Fruit fly (Drosophila melanogaster): Measurements from ENCODE around the gene Lsd-2.

Lsd-2 gene

dm6 chrX:15120116-15120515 is 44.1 kb upstream of the Lsd-2 start (continued):
- TF ChIP-seq BtbVII (GFP tag; optimal IDR thresholded peaks at IDR 0.05), result no peak
- TF ChIP-seq Bdp1 (GFP tag; optimal IDR thresholded peaks at IDR 0.05), result no peak
- TF ChIP-seq sima (GFP tag; optimal IDR thresholded peaks at IDR 0.05), result no peak

dm6 chrX:15116397-15116796 is 40.4 kb upstream of the Lsd-2 start, which contains the start of gene Cyp4s3:
TSS of gene Cyp4s3 (minus strand) at chrX:15116542.
- TF ChIP-seq CG34376 (GFP tag; optimal IDR thresholded peaks at IDR 0.05) (peak; percentile 56), Ets65A (GFP tag) (peak; percentile 12), CG8359 (GFP tag; optimal IDR thresholded peaks at IDR 0.05; ENCODE audit: borderline replicate concordance) (no peak), CG5180 (GFP tag; optimal IDR thresholded peaks at IDR 0.05) (peak; percentile 4), al (GFP tag; IDR thresholded peaks at IDR 0.05) (no peak), CG15514 (GFP tag; optimal IDR thresholded peaks at IDR 0.05) (peak; percentile 10), Med (GFP tag) (peak; percentile 52), sug (tag; optimal IDR thresholded peaks at IDR 0.05) (peak; percentile 41)

DNA sequence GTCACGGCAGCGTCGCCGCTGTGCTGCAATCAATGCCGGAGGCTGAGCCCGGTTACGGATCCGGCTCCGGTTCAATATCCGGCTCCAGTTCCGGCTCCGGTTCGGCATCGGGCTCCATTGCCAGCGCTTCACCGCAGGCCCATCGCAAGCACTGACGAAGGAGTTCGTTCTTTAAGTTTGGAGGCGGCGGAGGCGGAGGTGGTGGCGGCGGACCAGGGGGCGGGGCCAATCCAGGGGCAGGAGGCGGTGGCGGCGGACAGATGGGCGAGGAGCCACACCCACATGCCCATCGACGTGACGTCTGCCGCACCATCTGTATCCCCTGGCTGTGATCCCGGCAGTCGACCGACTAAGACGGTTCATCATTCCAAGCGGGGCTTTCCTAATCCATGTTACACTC is 35.9 kb upstream of the Lsd-2 start:
- TF ChIP-seq CG4854 (GFP tag; optimal IDR thresholded peaks at IDR 0.05) (no peak), Sry-β (GFP tag; optimal IDR thresholded peaks at IDR 0.05) (no peak), Hr39 (optimal IDR thresholded peaks at IDR 0.05) (peak; percentile 66), CG15514 (GFP tag; optimal IDR thresholded peaks at IDR 0.05) (peak; percentile 22), gro (GFP tag; optimal IDR thresholded peaks at IDR 0.05) (no peak), Myb (GFP tag; optimal IDR thresholded peaks at IDR 0.05) (no peak)

dm6 chrX:15095942-15096341 is 19.9 kb upstream of the Lsd-2 start, which contains the start of gene CG9072:
TSS of gene CG9072 (minus strand) at chrX:15096042.
- no peak for TF ChIP-seq kni (GFP tag; optimal IDR thresholded peaks at IDR 0.05)
- no peak for TF ChIP-seq CG6765 (GFP tag; optimal IDR thresholded peaks at IDR 0.05)
- no peak for TF ChIP-seq yki (optimal IDR thresholded peaks at IDR 0.05)
- no peak for TF ChIP-seq jigr1 (GFP tag; IDR thresholded peaks at IDR 0.05)
- no peak for TF ChIP-seq CG9727 (GFP tag; optimal IDR thresholded peaks at IDR 0.05)
- no peak for TF ChIP-seq otp (GFP tag; IDR thresholded peaks at IDR 0.05)
- TF ChIP-seq Ravus (GFP tag; IDR thresholded peaks at IDR 0.05), result no peak
- no peak for TF ChIP-seq Optix (GFP tag; IDR thresholded peaks at IDR 0.05)
- no peak for TF ChIP-seq Adf1 (GFP tag; IDR thresholded peaks at IDR 0.05)
- no peak for TF ChIP-seq CG15269 (tag; optimal IDR thresholded peaks at IDR 0.05)
- TF ChIP-seq Rx (GFP tag; IDR thresholded peaks at IDR 0.05), result no peak
- TF ChIP-seq CG10979 (tag; optimal IDR thresholded peaks at IDR 0.05), result no peak
- no peak for TF ChIP-seq sob (GFP tag; IDR thresholded peaks at IDR 0.05)
- TF ChIP-seq Vsx1 (GFP tag; optimal IDR thresholded peaks at IDR 0.05), result no peak

DNA sequence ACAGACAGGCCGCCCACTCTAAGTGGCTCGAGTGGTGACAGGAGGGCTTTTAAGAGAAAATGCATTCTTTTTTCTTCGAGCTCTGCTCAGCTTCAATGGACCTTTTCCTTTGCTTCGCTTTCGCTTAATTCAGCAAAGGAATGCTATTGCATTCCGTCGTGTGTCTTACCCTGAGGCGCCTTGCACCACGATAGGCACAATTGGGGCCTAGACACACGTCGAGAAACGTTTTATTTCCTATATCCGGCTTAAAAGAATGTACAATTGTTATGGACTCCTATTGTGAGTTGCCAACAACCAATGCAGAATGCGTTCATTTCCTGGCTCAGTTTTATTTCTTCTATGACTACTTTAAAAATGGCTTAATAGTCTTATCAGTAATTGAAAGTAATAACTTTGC is 15.1 kb upstream of the Lsd-2 start:
- TF ChIP-seq MTF-1 (GFP tag; optimal IDR thresholded peaks at IDR 0.05; ENCODE audit: borderline replicate concordance) (no peak), CG30020 (tag; optimal IDR thresholded peaks at IDR 0.05) (peak; percentile 22), CG15696 (tag; optimal IDR thresholded peaks at IDR 0.05) (peak; percentile 1), zen (tag; optimal IDR thresholded peaks at IDR 0.05) (peak; percentile 55), ase (GFP tag; IDR thresholded peaks at IDR 0.05) (no peak), mld (GFP tag; IDR thresholded peaks at IDR 0.05; ENCODE audit: partially characterized antibody) (no peak), CG4282 (GFP tag; optimal IDR thresholded peaks at IDR 0.05) (no peak), HLH4C (GFP tag; IDR thresholded peaks at IDR 0.05; ENCODE audit: partially characterized antibody) (0 out of 3 replicates have a peak, but pooled peaks have one; percentile 8), HLH3B (GFP tag; IDR thresholded peaks at IDR 0.05) (no peak), phol (tag; optimal IDR thresholded peaks at IDR 0.05) (peak; percentile 6), nerfin-1 (tag; optimal IDR thresholded peaks at IDR 0.05) (peak; percentile 1), ara (GFP tag; IDR thresholded peaks at IDR 0.05) (no peak), CG14667 (GFP tag; IDR thresholded peaks at IDR 0.05) (no peak), Aef1 (GFP tag; IDR thresholded peaks at IDR 0.05) (no peak), hth (optimal IDR thresholded peaks at IDR 0.05) (no peak), kni (GFP tag; optimal IDR thresholded peaks at IDR 0.05) (no peak), CG4707 (GFP tag; optimal IDR thresholded peaks at IDR 0.05) (no peak), CG30431 (GFP tag; optimal IDR thresholded peaks at IDR 0.05) (no peak)
